Worm (Caenorhabditis elegans): ENCODE results near the gene elt-6.

DNA sequence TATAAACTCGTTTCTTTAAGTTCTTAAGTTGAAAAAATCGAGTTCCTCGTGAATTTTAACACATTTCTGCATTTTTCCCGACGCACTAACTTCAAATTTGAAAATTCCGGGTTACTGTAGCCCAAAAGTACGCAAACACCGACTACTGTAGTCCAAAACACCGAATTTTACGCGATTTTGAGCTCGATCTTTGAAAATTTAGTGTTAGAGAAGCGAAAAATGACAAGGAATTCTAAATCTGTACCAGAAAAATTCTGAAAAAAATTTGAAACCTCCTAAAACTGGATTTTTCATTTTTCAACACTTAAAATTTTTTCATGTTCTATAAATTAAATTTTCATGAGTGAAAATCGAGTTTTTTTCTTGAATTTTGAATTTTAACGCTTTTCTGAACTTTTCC is 27.4 kb downstream of the elt-6 start:
- TF ChIP-seq him-1 (tag; optimal IDR thresholded peaks at IDR 0.05): no peak
- TF ChIP-seq W03F9.2 (tag; optimal IDR thresholded peaks at IDR 0.05): no peak

Data from whole organism, L4/young adult.